Worm (Caenorhabditis elegans) whole organism, midembryonic: ENCODE measurements around the gene C16C8.7.
"Not testable (repeated sequence)": the region's sequence is repeated elsewhere in the genome, so short reads cannot be mapped to it uniquely, and the experiment has no call there.

Source experiments
- T22C8.4 ChIP-seq: fragments of 200-800 bp; sonication (Bioruptor generic); IDR thresholded peaks from 2 replicates; pipeline ENCODE4 v1.3.6; 2022; ENCODE audit warnings: missing genetic modification characterization, missing compliant biosample characterization
- cog-1 ChIP-seq: sonication (generic microtip); optimal IDR thresholded peaks from 2 replicates; lab custom pipeline; 2016; ENCODE audit warnings: missing genetic modification characterization, missing compliant biosample characterization
- flt-1 ChIP-seq: fragments of 200-800 bp; sonication (Bioruptor generic); IDR thresholded peaks from 2 replicates; pipeline ENCODE4 v1.3.6; 2022; ENCODE audit warnings: missing genetic modification characterization, missing compliant biosample characterization
- klf-2 ChIP-seq: fragments of 200-800 bp; sonication (Bioruptor generic); conservative IDR thresholded peaks from 2 replicates; pipeline ENCODE4 v1.3.6; 2022; ENCODE audit warnings: missing genetic modification reagents, missing genetic modification characterization, missing compliant biosample characterization
- med-1 ChIP-seq: sonication (generic microtip); optimal IDR thresholded peaks from 2 replicates; lab custom pipeline; 2017; ENCODE audit warnings: missing genetic modification characterization, mild to moderate bottlenecking, missing compliant biosample characterization, antibody characterized with exemption, missing genetic modification reagents; ENCODE audit not compliant: insufficient read depth
- ref-1 ChIP-seq: fragments of 200-800 bp; sonication (Bioruptor generic); conservative IDR thresholded peaks from 2 replicates; pipeline ENCODE4 v1.3.6; 2022; ENCODE audit warnings: missing genetic modification reagents, missing genetic modification characterization, missing compliant biosample characterization
- tab-1 ChIP-seq: fragments of 200-800 bp; sonication (Bioruptor generic); IDR thresholded peaks from 2 replicates; pipeline ENCODE4 v1.3.6; 2022; ENCODE audit warnings: missing genetic modification characterization, missing compliant biosample characterization
- ztf-23 ChIP-seq: fragments of 200-800 bp; sonication (Bioruptor generic); IDR thresholded peaks from 2 replicates; pipeline ENCODE4 v1.3.6; 2022; ENCODE audit warnings: missing genetic modification reagents, missing genetic modification characterization, missing compliant biosample characterization
- ztf-29 ChIP-seq: fragments of 200-800 bp; sonication (Bioruptor generic); IDR thresholded peaks from 2 replicates; pipeline ENCODE4 v1.3.6; 2022; ENCODE audit warnings: missing genetic modification reagents, missing genetic modification characterization, missing compliant biosample characterization

Gene C16C8.7

ce11 chrII:3477171-3477570 is 17.2 kb upstream of the C16C8.7 start, which contains the start of gene fbxb-104:
Gene fbxb-104, minus strand, starts transcription at chrII:3477271.
- TF ChIP-seq ztf-29 (GFP tag; lab: Robert Waterston, UW) (no peak), cog-1 (tag; lab: Kevin White, UChicago) (no peak), klf-2 (GFP tag; lab: Robert Waterston, UW) (no peak), flt-1 (GFP tag; lab: Robert Waterston, UW) (no peak), ref-1 (no peak), T22C8.4 (GFP tag; lab: Robert Waterston, UW) (no peak), ztf-23 (no peak), med-1 (GFP tag; lab: Kevin White, UChicago) (no peak), tab-1 (GFP tag; lab: Robert Waterston, UW) (no peak)

DNA sequence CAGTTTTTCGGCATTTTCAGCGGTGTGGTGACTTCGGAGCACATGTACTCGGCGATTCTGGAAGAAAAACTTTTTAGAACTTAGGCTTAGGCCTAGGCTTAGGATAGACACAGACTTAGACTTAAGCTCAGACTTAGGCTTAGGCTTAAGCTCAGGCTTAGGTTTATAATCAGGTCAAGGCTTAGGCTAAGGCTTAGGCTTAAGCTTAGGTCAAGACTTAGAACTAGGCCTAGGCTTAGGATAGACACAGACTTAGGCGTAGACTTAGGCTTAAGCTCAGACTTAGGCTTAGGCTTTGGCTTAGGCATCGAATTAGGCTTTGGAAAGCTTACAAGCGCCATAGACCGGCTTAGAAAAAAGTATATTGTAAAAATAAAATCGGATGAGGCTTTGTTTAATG is 16.6 kb upstream of the C16C8.7 start:
- TF ChIP-seq tab-1 (GFP tag; lab: Robert Waterston, UW) (no peak), ztf-29 (GFP tag; lab: Robert Waterston, UW) (0 out of 2 replicates have a peak, but pooled peaks have one; percentile 13)

DNA sequence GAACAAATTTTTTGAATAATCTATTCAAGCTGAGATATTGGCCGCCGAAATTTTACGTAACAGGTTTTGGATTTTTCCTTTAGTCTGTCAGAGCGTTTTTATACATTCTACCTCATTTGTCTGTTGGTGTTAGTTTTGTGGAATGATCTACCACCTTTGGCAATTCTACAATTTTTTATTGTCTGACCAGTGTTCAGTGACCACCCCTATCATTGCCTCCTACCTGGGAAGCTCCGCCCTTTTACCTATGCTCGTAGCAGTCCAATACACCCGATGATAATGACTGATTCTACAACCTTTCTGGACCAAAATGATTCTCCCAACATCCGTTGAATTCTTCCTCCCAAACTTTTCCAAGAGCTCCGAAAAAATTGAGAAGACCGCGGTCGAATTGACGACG is 13.8 kb upstream of the C16C8.7 start, which contains the start of gene sdz-32:
TSS of gene sdz-32 (plus strand) at position 301 of the 400 bp plus-strand sequence.
- TF ChIP-seq cog-1 (tag; lab: Kevin White, UChicago): no peak
- no peak for TF ChIP-seq ztf-23
- TF ChIP-seq klf-2 (GFP tag; lab: Robert Waterston, UW): no peak
- TF ChIP-seq med-1 (GFP tag; lab: Kevin White, UChicago): no peak
- no peak for TF ChIP-seq T22C8.4 (GFP tag; lab: Robert Waterston, UW)
- no peak for TF ChIP-seq ztf-29 (GFP tag; lab: Robert Waterston, UW)

- TF ChIP-seq med-1 (GFP tag; lab: Kevin White, UChicago) (no peak), flt-1 (GFP tag; lab: Robert Waterston, UW) (no peak), T22C8.4 (GFP tag; lab: Robert Waterston, UW) (no peak), tab-1 (GFP tag; lab: Robert Waterston, UW) (no peak), ztf-23 (no peak), ref-1 (no peak), ztf-29 (GFP tag; lab: Robert Waterston, UW) (no peak), cog-1 (tag; lab: Kevin White, UChicago) (no peak), klf-2 (GFP tag; lab: Robert Waterston, UW) (no peak)
Observed at ce11 chrII:3472817-3473216, 12.9 kb upstream of the C16C8.7 start, which contains the start of gene Y49F6B.6. Gene Y49F6B.6, plus strand, starts transcription at chrII:3473117.

ce11 chrII:3472316-3472715 is 12.4 kb upstream of the C16C8.7 start, which contains the start of gene Y49F6B.12:
Gene Y49F6B.12, minus strand, starts transcription at chrII:3472416.
- no peak for TF ChIP-seq T22C8.4 (GFP tag; lab: Robert Waterston, UW)
- no peak for TF ChIP-seq ztf-23
- TF ChIP-seq ref-1: no peak
- TF ChIP-seq cog-1 (tag; lab: Kevin White, UChicago): no peak
- TF ChIP-seq klf-2 (GFP tag; lab: Robert Waterston, UW): no peak
- TF ChIP-seq flt-1 (GFP tag; lab: Robert Waterston, UW): no peak
- no peak for TF ChIP-seq tab-1 (GFP tag; lab: Robert Waterston, UW)
- no peak for TF ChIP-seq ztf-29 (GFP tag; lab: Robert Waterston, UW)
- TF ChIP-seq med-1 (GFP tag; lab: Kevin White, UChicago): no peak

DNA sequence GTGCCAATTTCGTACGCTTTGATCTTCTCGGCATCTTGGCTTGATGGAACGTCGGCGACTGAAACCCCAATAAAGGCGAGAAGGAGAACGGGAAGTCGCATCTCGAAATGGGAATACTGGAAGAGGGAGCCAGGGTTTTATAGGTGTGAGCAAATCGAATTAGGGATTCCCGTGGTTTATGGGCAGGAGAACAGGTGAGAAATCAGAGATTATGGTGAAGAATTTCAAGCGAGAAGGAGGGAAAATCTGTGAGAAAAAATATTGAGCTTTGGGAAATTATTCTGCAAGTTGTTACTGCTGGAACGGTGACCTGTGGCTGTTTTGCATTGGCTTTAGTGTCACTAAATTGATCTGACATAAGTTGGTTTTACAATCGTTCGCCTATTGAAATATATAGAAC is 11.7 kb upstream of the C16C8.7 start, which contains the start of gene Y49F6B.13:
TSS of gene Y49F6B.13 (minus strand) at position 101 of the 400 bp plus-strand sequence.
- TF ChIP-seq T22C8.4 (GFP tag; lab: Robert Waterston, UW): no peak
- no peak for TF ChIP-seq tab-1 (GFP tag; lab: Robert Waterston, UW)
- TF ChIP-seq ztf-23: no peak
- TF ChIP-seq ztf-29 (GFP tag; lab: Robert Waterston, UW): no peak
- no peak for TF ChIP-seq flt-1 (GFP tag; lab: Robert Waterston, UW)
- no peak for TF ChIP-seq klf-2 (GFP tag; lab: Robert Waterston, UW)
- no peak for TF ChIP-seq cog-1 (tag; lab: Kevin White, UChicago)
- TF ChIP-seq med-1 (GFP tag; lab: Kevin White, UChicago): no peak
- TF ChIP-seq ref-1: no peak

DNA sequence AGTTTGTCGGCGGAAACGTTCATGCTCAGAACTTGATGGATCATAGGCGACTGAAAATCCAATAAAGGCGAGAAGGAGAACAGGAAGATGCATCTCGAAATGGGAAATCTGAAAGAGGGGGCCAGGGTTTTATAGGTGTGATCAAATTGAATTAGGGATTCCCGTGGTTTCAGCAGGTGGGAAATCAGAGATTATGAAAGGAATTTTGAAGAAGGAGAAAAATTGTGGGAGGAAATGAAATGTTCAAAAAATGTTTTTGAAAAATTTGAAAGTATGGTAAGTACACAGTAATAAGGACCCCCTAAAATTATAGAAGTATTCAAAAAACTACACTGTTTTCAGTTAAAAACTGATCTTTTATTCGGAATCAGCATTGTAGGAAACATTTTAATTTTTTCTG is 10.6 kb upstream of the C16C8.7 start, which contains the start of gene Y49F6B.20:
TSS of gene Y49F6B.20 (minus strand) at position 101 of the 400 bp plus-strand sequence.
- TF ChIP-seq tab-1 (GFP tag; lab: Robert Waterston, UW) (no peak), cog-1 (tag; lab: Kevin White, UChicago) (no peak), klf-2 (GFP tag; lab: Robert Waterston, UW) (no peak), flt-1 (GFP tag; lab: Robert Waterston, UW) (no peak), ztf-23 (no peak)

DNA sequence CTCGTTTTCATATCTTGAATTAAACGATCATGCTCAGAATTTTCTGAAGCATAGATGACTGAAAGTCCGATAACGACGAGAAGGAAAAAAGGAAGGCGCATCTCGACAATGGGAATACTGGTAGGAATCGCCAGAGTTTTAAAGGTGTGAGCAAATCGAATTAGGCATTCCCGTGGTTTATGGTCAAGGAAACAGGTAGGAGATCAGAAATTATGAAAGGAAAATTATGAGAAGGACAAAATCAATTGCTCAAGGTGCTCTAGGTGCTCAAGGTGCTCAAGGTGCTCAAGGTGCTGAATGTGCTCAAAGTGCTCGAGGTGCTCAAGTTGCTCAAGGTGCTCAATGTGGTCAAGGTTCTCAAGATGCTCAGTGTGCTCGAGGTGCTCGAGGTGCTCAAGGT is 4.6 kb upstream of the C16C8.7 start, which contains the start of gene C16C8.10:
TSS of gene C16C8.10 (minus strand) at position 101 of the 400 bp plus-strand sequence.
- TF ChIP-seq cog-1 (tag; lab: Kevin White, UChicago); ref-1; ztf-23: not testable (repeated sequence)

- no peak for TF ChIP-seq klf-2 (GFP tag; lab: Robert Waterston, UW)
- TF ChIP-seq flt-1 (GFP tag; lab: Robert Waterston, UW): no peak
- no peak for TF ChIP-seq ref-1
- no peak for TF ChIP-seq T22C8.4 (GFP tag; lab: Robert Waterston, UW)
- TF ChIP-seq ztf-23: no peak
- TF ChIP-seq ztf-29 (GFP tag; lab: Robert Waterston, UW): no peak
- TF ChIP-seq cog-1 (tag; lab: Kevin White, UChicago): no peak
- TF ChIP-seq med-1 (GFP tag; lab: Kevin White, UChicago): no peak
- no peak for TF ChIP-seq tab-1 (GFP tag; lab: Robert Waterston, UW)
Observed at ce11 chrII:3463097-3463496, 3.1 kb upstream of the C16C8.7 start, which contains the start of gene C16C8.9. Gene C16C8.9, minus strand, starts transcription at chrII:3463197.

DNA sequence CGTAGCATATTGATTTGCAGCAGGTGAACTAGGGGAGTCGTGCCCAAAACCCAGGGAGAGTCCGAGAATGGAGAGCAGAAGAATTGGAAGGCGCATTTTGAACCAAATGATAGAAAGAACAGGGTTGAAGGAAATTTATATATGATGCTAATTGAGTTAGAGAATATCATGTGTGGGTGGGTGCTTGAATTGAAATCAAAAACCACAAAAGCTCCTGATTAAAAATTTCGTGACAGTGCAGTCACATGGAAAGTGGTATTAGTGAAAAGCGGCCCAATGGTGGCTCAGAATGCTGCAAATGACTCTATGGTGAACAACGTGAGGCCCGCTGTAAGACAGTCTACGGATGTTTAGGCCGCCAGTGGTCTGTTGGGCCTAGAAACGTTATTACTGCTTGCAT is 1.6 kb upstream of the C16C8.7 start, which contains the start of gene C16C8.8:
TSS of gene C16C8.8 (minus strand) at position 101 of the 400 bp plus-strand sequence.
- TF ChIP-seq tab-1 (GFP tag; lab: Robert Waterston, UW): no peak
- TF ChIP-seq T22C8.4 (GFP tag; lab: Robert Waterston, UW): no peak
- no peak for TF ChIP-seq cog-1 (tag; lab: Kevin White, UChicago)
- TF ChIP-seq ztf-23: no peak
- TF ChIP-seq ref-1: no peak
- TF ChIP-seq med-1 (GFP tag; lab: Kevin White, UChicago): no peak
- no peak for TF ChIP-seq klf-2 (GFP tag; lab: Robert Waterston, UW)
- TF ChIP-seq flt-1 (GFP tag; lab: Robert Waterston, UW): no peak
- no peak for TF ChIP-seq ztf-29 (GFP tag; lab: Robert Waterston, UW)
